Worm (Caenorhabditis elegans): Measurements from ENCODE around the gene eol-1.

- no peak for TF ChIP-seq ztf-23 (GFP tag; IDR thresholded peaks at IDR 0.05)
- TF ChIP-seq ref-1 (GFP tag; conservative IDR thresholded peaks at IDR 0.05): no peak
- TF ChIP-seq T22C8.4 (GFP tag; IDR thresholded peaks at IDR 0.05): no peak
- no peak for TF ChIP-seq flt-1 (GFP tag; IDR thresholded peaks at IDR 0.05)
These were observed 26.7 kb downstream of the eol-1 start, which contains the start of gene swt-6 for ce11 chrV:13954056-13954455.
